Worm (Caenorhabditis elegans): ENCODE data around the gene C33C12.7.

DNA sequence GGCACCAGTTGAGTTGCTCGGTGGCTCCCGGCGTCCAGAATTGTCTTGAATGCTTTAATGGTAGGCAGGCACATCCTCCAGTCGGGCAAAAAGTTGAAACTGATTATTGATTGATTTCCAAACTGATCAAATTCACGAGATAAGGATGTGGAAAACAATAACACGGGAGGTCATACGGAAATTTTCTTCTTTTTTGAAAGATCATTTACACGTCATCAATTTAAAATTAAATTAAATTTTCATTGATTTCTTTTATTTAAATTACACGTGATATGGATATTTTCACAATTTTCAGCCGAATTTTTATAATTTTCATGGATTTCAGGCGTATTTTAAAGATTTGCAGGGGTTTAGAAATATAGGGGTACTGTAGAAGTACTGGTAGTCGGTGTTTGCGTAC, 48.2 kb upstream of the C33C12.7 start, which contains the start of gene cbs-2:
- TF ChIP-seq unc-62 (GFP tag; optimal IDR thresholded peaks at IDR 0.05) (no peak), nhr-237 (tag; optimal IDR thresholded peaks at IDR 0.05) (no peak), mls-2 (tag; optimal IDR thresholded peaks at IDR 0.05) (no peak), lsy-2 (tag; optimal IDR thresholded peaks at IDR 0.05) (no peak), ham-2 (GFP tag; optimal IDR thresholded peaks at IDR 0.05) (no peak)

All from whole organism, mixed stage, embryonic.